Fruit fly (Drosophila melanogaster) whole organism, embryonic: Measurements from ENCODE around the gene CG12645.

Experiments used
- Aef1 ChIP-seq: fragments of 200-800 bp; sonication (Bioruptor generic); IDR thresholded peaks from 3 replicates; pipeline ENCODE4 v1.3.6; 2022; ENCODE audit warnings: missing biosample characterization, missing genetic modification characterization
- Awh ChIP-seq: fragments of 200-800 bp; sonication (Bioruptor generic); IDR thresholded peaks from 2 replicates; pipeline ENCODE4, ENCODE4 v1.3.6; 2022; ENCODE audit warnings: missing biosample characterization, missing genetic modification characterization
- CG10209 ChIP-seq: fragments of 200-800 bp; sonication (Bioruptor generic); optimal IDR thresholded peaks from 3 replicates; lab custom pipeline; 2017; ENCODE audit warnings: missing biosample characterization, mild to moderate bottlenecking, missing genetic modification characterization, missing genetic modification reagents
- CG10267 ChIP-seq: fragments of 200-800 bp; sonication (Bioruptor generic); optimal IDR thresholded peaks from 2 replicates; lab custom pipeline; 2018; ENCODE audit warnings: missing biosample characterization, mild to moderate bottlenecking, missing genetic modification characterization, moderate library complexity
- CG11398 ChIP-seq: fragments of 200-800 bp; sonication (Bioruptor generic); optimal IDR thresholded peaks from 2 replicates; lab custom pipeline; 2016; ENCODE audit warnings: missing biosample characterization, missing genetic modification characterization
- CG11560 ChIP-seq: fragments of 200-800 bp; sonication (Bioruptor generic); IDR thresholded peaks from 3 replicates; pipeline ENCODE4 v1.3.6; 2022; ENCODE audit warnings: missing biosample characterization, missing genetic modification characterization
- CG12391 ChIP-seq: fragments of 200-800 bp; sonication (Bioruptor generic); optimal IDR thresholded peaks from 3 replicates; lab custom pipeline; 2018; ENCODE audit warnings: missing biosample characterization, mild to moderate bottlenecking, missing genetic modification characterization, moderate library complexity
- CG13624 ChIP-seq: fragments of 200-800 bp; sonication (Bioruptor generic); optimal IDR thresholded peaks from 2 replicates; lab custom pipeline; 2016; ENCODE audit warnings: missing biosample characterization, missing genetic modification characterization
- CG13894 ChIP-seq: fragments of 200-800 bp; sonication (Bioruptor generic); optimal IDR thresholded peaks from 3 replicates; lab custom pipeline; 2018; ENCODE audit warnings: missing biosample characterization, mild to moderate bottlenecking, missing genetic modification characterization, moderate library complexity
- CG14441 ChIP-seq: fragments of 200-800 bp; sonication (Bioruptor generic); IDR thresholded peaks from 2 replicates; pipeline ENCODE4 v1.3.6; 2022; ENCODE audit warnings: missing biosample characterization, missing genetic modification characterization
- CG15514 ChIP-seq: fragments of 200-800 bp; sonication (Bioruptor generic); optimal IDR thresholded peaks from 3 replicates; lab custom pipeline; 2017; ENCODE audit warnings: missing biosample characterization, missing genetic modification characterization, mild to moderate bottlenecking, moderate library complexity, missing genetic modification reagents
- CG16815 ChIP-seq: fragments of 200-800 bp; sonication (Bioruptor generic); optimal IDR thresholded peaks from 3 replicates; lab custom pipeline; 2017; ENCODE audit warnings: missing biosample characterization, mild to moderate bottlenecking, missing genetic modification characterization
- CG17361 ChIP-seq: fragments of 200-800 bp; sonication (Bioruptor generic); IDR thresholded peaks from 3 replicates; pipeline ENCODE4 v1.3.6; 2022; ENCODE audit warnings: missing biosample characterization, missing genetic modification characterization
- CG18262 ChIP-seq: fragments of 200-800 bp; optimal IDR thresholded peaks from 3 replicates; lab custom pipeline; 2019; ENCODE audit warnings: missing biosample characterization, mild to moderate bottlenecking, missing genetic modification characterization, moderate library complexity
- CG2116 ChIP-seq: fragments of 200-800 bp; sonication (Bioruptor generic); optimal IDR thresholded peaks from 3 replicates; lab custom pipeline; 2018; ENCODE audit warnings: missing biosample characterization, mild to moderate bottlenecking, missing genetic modification characterization
- CG2202 ChIP-seq: fragments of 200-800 bp; sonication (Bioruptor generic); optimal IDR thresholded peaks from 2 replicates; lab custom pipeline; 2018; ENCODE audit warnings: missing biosample characterization, mild to moderate bottlenecking, missing genetic modification characterization
- CG31224 ChIP-seq: fragments of 200-800 bp; sonication (Bioruptor generic); IDR thresholded peaks from 2 replicates; pipeline ENCODE4 v1.3.6; 2022; ENCODE audit warnings: missing biosample characterization, missing genetic modification characterization
- CG31441 ChIP-seq: fragments of 200-800 bp; sonication (Bioruptor generic); IDR thresholded peaks from 2 replicates; pipeline ENCODE4 v1.3.6; 2022; ENCODE audit warnings: missing biosample characterization, missing genetic modification characterization
- CG33557 ChIP-seq: fragments of 200-800 bp; sonication (Bioruptor generic); optimal IDR thresholded peaks from 2 replicates; lab custom pipeline; 2019; ENCODE audit warnings: missing biosample characterization, mild to moderate bottlenecking, missing genetic modification characterization, moderate library complexity
- CG4854 ChIP-seq: fragments of 200-800 bp; sonication (Bioruptor generic); optimal IDR thresholded peaks from 2 replicates; lab custom pipeline; 2016; ENCODE audit warnings: missing biosample characterization, missing genetic modification characterization, inconsistent platforms
- CG6813 ChIP-seq: fragments of 200-800 bp; sonication (Bioruptor generic); optimal IDR thresholded peaks from 2 replicates; lab custom pipeline; 2017; ENCODE audit warnings: missing biosample characterization, missing genetic modification characterization, mild to moderate bottlenecking, moderate library complexity, missing genetic modification reagents
- CG7357 ChIP-seq: fragments of 200-800 bp; sonication (Bioruptor generic); IDR thresholded peaks from 3 replicates; pipeline ENCODE4 v1.3.6; 2022; ENCODE audit warnings: missing biosample characterization, missing genetic modification characterization
- CG7786 ChIP-seq: fragments of 200-800 bp; sonication (Bioruptor generic); optimal IDR thresholded peaks from 2 replicates; lab custom pipeline; 2016; ENCODE audit warnings: missing biosample characterization, missing genetic modification characterization
- Dek ChIP-seq: fragments of 200-800 bp; sonication (Bioruptor generic); optimal IDR thresholded peaks from 3 replicates; lab custom pipeline; 2019; ENCODE audit warnings: missing biosample characterization, mild to moderate bottlenecking, missing genetic modification characterization, moderate library complexity
- Dfd ChIP-seq, 2 experiments: fragments of >200 bp; optimal IDR thresholded peaks; 2 replicates each; lab custom pipeline; 2017; ENCODE audit warnings: missing biosample characterization in 2 of 2, missing genetic modification characterization in 2 of 2
- E2f1 ChIP-seq: fragments of 200-800 bp; sonication (Bioruptor generic); IDR thresholded peaks from 2 replicates; pipeline ENCODE4 v1.3.6; 2022; ENCODE audit warnings: missing biosample characterization, missing genetic modification characterization
- Fer1 ChIP-seq: fragments of 200-800 bp; sonication (Bioruptor generic); optimal IDR thresholded peaks from 2 replicates; lab custom pipeline; 2017; ENCODE audit warnings: missing biosample characterization, mild to moderate bottlenecking, missing genetic modification characterization
- Fer3 ChIP-seq: fragments of 200-800 bp; sonication (Bioruptor generic); optimal IDR thresholded peaks from 2 replicates; lab custom pipeline; 2018; ENCODE audit warnings: missing biosample characterization, mild to moderate bottlenecking, missing genetic modification characterization, moderate library complexity
- Med ChIP-seq: fragments of 200-800 bp; sonication (Bioruptor generic); peaks from one replicate; lab custom pipeline; 2016; ENCODE audit warnings: missing biosample characterization, missing genetic modification characterization, mild to moderate bottlenecking, inconsistent platforms, moderate library complexity
- Trl ChIP-seq, 3 experiments: fragments of >200 bp in 2 of 3; fragments of 200-800 bp in 1 of 3; sonication (Bioruptor generic) in 1 of 3; optimal IDR thresholded peaks; 2 replicates in 1 of 3; 3 replicates in 2 of 3; lab custom pipeline; 2016 to 2017; ENCODE audit warnings: missing biosample characterization in 1 of 3, missing genetic modification characterization in 1 of 3
- cato ChIP-seq: fragments of 200-800 bp; sonication (Bioruptor generic); optimal IDR thresholded peaks from 2 replicates; lab custom pipeline; 2016; ENCODE audit warnings: missing biosample characterization, missing genetic modification characterization, borderline replicate concordance
- chinmo ChIP-seq: fragments of 200-800 bp; sonication (Bioruptor generic); IDR thresholded peaks from 4 replicates; pipeline ENCODE4 v1.3.6; 2022; ENCODE audit warnings: missing biosample characterization, missing genetic modification characterization; ENCODE audit not compliant: partially characterized antibody
- crol ChIP-seq: fragments of 200-800 bp; sonication (Bioruptor generic); IDR thresholded peaks from 2 replicates; pipeline ENCODE4 v1.3.6; 2022; ENCODE audit warnings: missing biosample characterization, missing genetic modification characterization
- ewg ChIP-seq: fragments of 200-800 bp; sonication (Bioruptor generic); optimal IDR thresholded peaks from 3 replicates; lab custom pipeline; 2017; ENCODE audit warnings: mild to moderate bottlenecking, missing biosample characterization, missing genetic modification reagents, missing genetic modification characterization
- eyg ChIP-seq: fragments of 200-800 bp; sonication (Bioruptor generic); optimal IDR thresholded peaks from 3 replicates; lab custom pipeline; 2016; ENCODE audit warnings: missing biosample characterization, missing genetic modification characterization
- fd96Cb ChIP-seq: fragments of 200-800 bp; sonication (Bioruptor generic); optimal IDR thresholded peaks from 2 replicates; lab custom pipeline; 2018; ENCODE audit warnings: missing biosample characterization, mild to moderate bottlenecking, missing genetic modification characterization, moderate library complexity
- gem ChIP-seq: fragments of 200-800 bp; sonication (Bioruptor generic); optimal IDR thresholded peaks from 2 replicates; lab custom pipeline; 2019; ENCODE audit warnings: missing biosample characterization, mild to moderate bottlenecking, missing genetic modification characterization, moderate library complexity
- hkb ChIP-seq, 2 experiments: fragments of 200-800 bp in 1 of 2; fragments of >200 bp in 1 of 2; sonication (Bioruptor generic) in 1 of 2; IDR thresholded peaks in 1 of 2; optimal IDR thresholded peaks in 1 of 2; 2 replicates each; pipeline versions ENCODE4 v1.3.6 to Lab custom; 2017 to 2022; ENCODE audit warnings: missing biosample characterization in 1 of 2, missing genetic modification characterization in 1 of 2
- ken ChIP-seq: fragments of 200-800 bp; sonication (Bioruptor generic); IDR thresholded peaks from 3 replicates; pipeline ENCODE4 v1.3.6; 2022; ENCODE audit warnings: missing biosample characterization, missing genetic modification characterization
- maf-S ChIP-seq: fragments of 200-800 bp; sonication (Bioruptor generic); optimal IDR thresholded peaks from 2 replicates; lab custom pipeline; 2016; ENCODE audit warnings: missing biosample characterization, missing genetic modification characterization
- nmo ChIP-seq: fragments of 200-800 bp; sonication (Bioruptor generic); optimal IDR thresholded peaks from 2 replicates; lab custom pipeline; 2018; ENCODE audit warnings: missing biosample characterization, mild to moderate bottlenecking, missing genetic modification characterization, moderate library complexity
- ttk ChIP-seq: fragments of 200-800 bp; sonication (Bioruptor generic); IDR thresholded peaks from 2 replicates; pipeline ENCODE4 v2.1.2; 2022; ENCODE audit warnings: missing biosample characterization, missing genetic modification characterization
- vfl ChIP-seq: fragments of 200-800 bp; sonication (Bioruptor generic); optimal IDR thresholded peaks from 2 replicates; lab custom pipeline; 2016; ENCODE audit warnings: missing biosample characterization, missing genetic modification characterization
- wdn ChIP-seq: fragments of 200-800 bp; sonication (Bioruptor generic); IDR thresholded peaks from 2 replicates; pipeline ENCODE4 v1.3.6; 2022; ENCODE audit warnings: missing biosample characterization, missing genetic modification characterization
- zfh1 ChIP-seq: fragments of 200-800 bp; sonication (Bioruptor generic); IDR thresholded peaks from 3 replicates; pipeline ENCODE4 v1.3.6; 2022; ENCODE audit warnings: missing biosample characterization, missing genetic modification characterization

Gene CG12645

DNA sequence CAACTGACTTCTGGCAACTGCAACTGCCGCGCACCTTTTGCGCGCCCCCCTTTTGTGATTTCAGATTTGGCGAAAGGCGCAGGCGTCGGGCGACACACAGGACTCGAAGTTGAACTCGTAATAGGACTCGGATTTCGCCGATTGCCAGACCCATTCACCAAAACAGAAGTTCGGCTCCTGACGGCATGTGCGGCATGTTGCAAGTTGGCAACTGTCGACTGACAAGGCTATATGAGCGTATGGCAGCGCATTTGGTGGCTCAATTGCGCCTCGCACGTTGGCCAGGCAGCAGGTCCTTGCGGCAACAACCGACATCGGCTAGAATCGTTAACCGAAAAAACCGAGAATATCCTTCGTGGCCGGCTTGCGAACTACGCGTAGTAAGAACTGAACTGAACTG lies 4.8 kb downstream of the CG12645 start, which contains the start of gene CG43902 (continued):
- TF ChIP-seq E2f1 (GFP tag; lab: Robert Waterston, UW) = no peak
- no peak for TF ChIP-seq cato
- TF ChIP-seq Dek (tag; lab: Kevin White, UChicago) = no peak
- TF ChIP-seq ewg (GFP tag; lab: Kevin White, UChicago) = peak; percentile 27
- TF ChIP-seq gem = no peak
- no peak for TF ChIP-seq CG4854 (GFP tag; lab: Kevin White, UChicago)
- no peak for TF ChIP-seq CG2202
- TF ChIP-seq CG15514 (GFP tag; lab: Kevin White, UChicago) = peak; percentile 11
- TF ChIP-seq chinmo (GFP tag; lab: Robert Waterston, UW) = 0 out of 4 replicates have a peak, but pooled peaks have one; percentile 27
- TF ChIP-seq CG13624 (GFP tag; lab: Kevin White, UChicago) = no peak
- no peak for TF ChIP-seq CG10209 (GFP tag; lab: Kevin White, UChicago)
- no peak for TF ChIP-seq Awh (GFP tag; lab: Robert Waterston, UW)
- TF ChIP-seq CG13894 (tag; lab: Kevin White, UChicago) = peak; percentile 28
- no peak for TF ChIP-seq CG17361
- no peak for TF ChIP-seq CG12391

DNA sequence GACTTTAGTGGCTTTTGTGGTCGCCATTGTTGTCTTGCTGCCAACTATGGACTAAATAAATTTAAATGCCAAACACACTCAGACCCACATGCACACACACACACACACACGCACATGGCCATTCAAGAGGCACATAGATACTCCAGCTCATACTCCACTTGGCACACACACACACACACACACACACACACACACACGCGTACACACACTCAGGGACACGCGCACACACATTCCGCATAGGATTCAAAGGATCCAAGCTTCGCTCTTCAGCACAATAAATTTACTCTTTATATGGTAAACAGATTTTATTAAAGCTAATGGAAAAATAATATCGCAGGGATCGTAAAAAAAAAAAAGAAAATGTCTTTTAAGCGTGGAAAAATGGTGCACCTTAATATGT lies 29.5 kb downstream of the CG12645 start:
- TF ChIP-seq CG11398 (GFP tag; lab: Kevin White, UChicago) (no peak), Med (GFP tag; lab: Kevin White, UChicago) (peak; percentile 49), Dfd (GFP tag; optimal IDR thresholded peaks at IDR 0.05; lab: Kevin White, UChicago) (peak in 1 of 2 experiments; percentile 80)

DNA sequence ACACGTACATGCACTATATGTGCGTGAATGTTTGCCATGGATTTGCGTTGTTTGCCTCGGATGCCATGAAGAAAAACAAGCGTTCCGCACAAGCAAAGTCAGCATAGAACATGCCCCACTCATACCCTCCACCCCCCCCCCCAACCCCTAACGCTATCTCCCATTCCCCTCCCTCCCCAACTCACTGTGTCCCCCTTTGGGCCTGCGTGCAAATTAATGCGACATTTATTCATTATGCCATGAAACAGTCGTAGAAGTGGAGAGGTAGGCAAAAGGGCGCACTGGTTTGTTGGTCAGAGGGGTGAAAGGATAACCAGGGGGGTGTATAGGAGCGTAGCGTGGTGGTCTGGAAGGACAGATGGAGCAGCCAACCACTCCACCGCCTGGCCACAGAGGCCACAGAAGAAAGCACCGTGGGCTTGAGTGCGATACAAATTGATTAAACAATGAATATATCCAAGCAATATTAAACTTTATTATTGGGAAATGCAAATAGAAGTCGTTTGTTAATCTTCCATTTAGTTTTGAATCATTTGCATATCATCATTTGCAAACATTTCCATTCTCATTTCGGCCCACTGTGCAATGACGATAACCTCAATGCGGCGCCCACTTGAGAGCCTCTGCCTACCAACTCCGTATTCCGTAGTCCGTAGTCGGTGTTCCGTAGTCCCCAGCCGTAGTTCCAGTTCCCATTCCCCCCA lies 31.1 kb downstream of the CG12645 start:
- TF ChIP-seq CG33557 (GFP tag; lab: Kevin White, UChicago) (no peak), CG11560 (tag; lab: Robert Waterston, UW) (peak; percentile 42; the same call in 1 of the 3 replicates), Fer1 (GFP tag; lab: Kevin White, UChicago) (peak; percentile 86), Med (GFP tag; lab: Kevin White, UChicago) (peak; percentile 96), Trl (optimal IDR thresholded peaks at IDR 0.05; lab: Kevin White, UChicago) (no peak), Trl (GFP tag; optimal IDR thresholded peaks at IDR 0.05; lab: Kevin White, UChicago) (peak; percentile 47), CG7786 (GFP tag; lab: Kevin White, UChicago) (peak; percentile 19), CG10267 (no peak), hkb (optimal IDR thresholded peaks at IDR 0.05; lab: Kevin White, UChicago) (no peak), hkb (GFP tag; IDR thresholded peaks at IDR 0.05; lab: Robert Waterston, UW) (peak; percentile 66), maf-S (GFP tag; lab: Kevin White, UChicago) (peak; percentile 0), wdn (GFP tag; lab: Robert Waterston, UW) (0 out of 2 replicates have a peak, but pooled peaks have one; percentile 21), Aef1 (GFP tag; lab: Robert Waterston, UW) (peak; percentile 56), CG14441 (peak; percentile 60), CG7357 (GFP tag; lab: Robert Waterston, UW) (peak; percentile 61; the same call in 1 of the 3 replicates), CG2116 (no peak), nmo (GFP tag; lab: Kevin White, UChicago) (peak; percentile 30), CG31441 (GFP tag; lab: Robert Waterston, UW) (0 out of 2 replicates have a peak, but pooled peaks have one; percentile 29), CG16815 (no peak), CG31224 (GFP tag; lab: Robert Waterston, UW) (peak; percentile 49; the same call in 1 of the 2 replicates), ttk (GFP tag; lab: Robert Waterston, UW) (peak; percentile 43; the same call in 1 of the 2 replicates), zfh1 (GFP tag; lab: Robert Waterston, UW) (peak; percentile 49; the same call in 2 of the 3 replicates), fd96Cb (no peak), CG18262 (peak; percentile 1), Fer3 (tag; lab: Kevin White, UChicago) (peak; percentile 54), vfl (no peak), crol (GFP tag; lab: Robert Waterston, UW) (peak; percentile 68), ken (GFP tag; lab: Robert Waterston, UW) (0 out of 3 replicates have a peak, but pooled peaks have one; percentile 17), eyg (peak; percentile 29), CG6813 (GFP tag; lab: Kevin White, UChicago) (peak; percentile 17), CG12391 (peak; percentile 12)
